Worm (Caenorhabditis elegans): ENCODE data around the gene ZK1058.9.
A peak's percentile ranks its signal among the peaks of the same experiment; 100 is the strongest.

Gene ZK1058.9

DNA sequence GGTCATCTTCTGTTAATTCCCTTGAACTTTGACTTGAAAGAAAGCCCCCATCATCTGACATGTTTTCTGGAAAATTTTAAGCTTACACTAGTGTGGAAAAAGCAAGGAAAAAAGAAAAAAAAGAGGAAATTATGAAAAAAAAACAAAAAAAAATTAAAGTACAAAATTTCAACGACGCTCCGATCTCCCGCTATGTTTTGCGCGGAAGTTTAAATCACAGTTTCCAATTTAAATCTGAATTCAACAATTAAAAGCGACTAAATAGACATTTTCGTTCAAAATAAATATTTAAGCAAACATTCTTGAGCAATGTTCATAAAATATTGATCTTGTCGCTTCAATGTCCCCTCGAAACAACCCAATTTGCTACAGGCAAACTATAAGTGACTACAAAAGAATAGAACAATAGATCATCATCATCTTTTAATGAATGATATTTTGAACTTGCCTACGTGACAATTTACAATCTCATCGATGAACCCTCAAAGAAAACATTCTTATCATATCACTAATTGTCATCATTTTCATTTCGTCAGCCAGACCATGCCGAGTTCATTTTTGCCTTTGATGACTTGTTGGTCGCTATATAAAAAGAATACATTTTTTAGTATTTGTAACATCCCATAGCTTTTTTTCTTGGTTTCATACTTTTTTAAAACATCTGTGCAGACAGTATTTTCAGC is 4.2 kb downstream of the ZK1058.9 start, which contains the start of the genes metl-6 and nit-1:
TSS of gene metl-6 (minus strand) at position 66 of the 683 bp plus-strand sequence.
TSS of gene nit-1 (plus strand) at position 562 of the 683 bp plus-strand sequence.
- no peak for TF ChIP-seq Y53G8AR.9 (GFP tag; conservative IDR thresholded peaks at IDR 0.05)
- TF ChIP-seq nfya-1 (tag; optimal IDR thresholded peaks at IDR 0.05; ENCODE audit: borderline replicate concordance, insufficient read depth), result no peak
- no peak for TF ChIP-seq egl-18 (GFP tag; IDR thresholded peaks at IDR 0.05)
- no peak for TF ChIP-seq ztf-26 (tag; optimal IDR thresholded peaks at IDR 0.05)
- no peak for TF ChIP-seq ets-4 (GFP tag; optimal IDR thresholded peaks at IDR 0.05)
- no peak for TF ChIP-seq madf-10 (tag; optimal IDR thresholded peaks at IDR 0.05)
- no peak for TF ChIP-seq F57C9.4 (tag; optimal IDR thresholded peaks at IDR 0.05)
- no peak for TF ChIP-seq rcor-1 (GFP tag; IDR thresholded peaks at IDR 0.05)
- peak; percentile 48; the same call in 1 of the 2 replicates for TF ChIP-seq attf-3 (GFP tag; conservative IDR thresholded peaks at IDR 0.05)
- TF ChIP-seq die-1 (tag; optimal IDR thresholded peaks at IDR 0.05), result no peak
- TF ChIP-seq nhr-27 (tag; optimal IDR thresholded peaks at IDR 0.05), result no peak
- no peak for TF ChIP-seq zim-3 (tag; optimal IDR thresholded peaks at IDR 0.05)
- no peak for TF ChIP-seq let-526 (GFP tag; IDR thresholded peaks at IDR 0.05)
- TF ChIP-seq rec-8 (tag; optimal IDR thresholded peaks at IDR 0.05), result no peak
- TF ChIP-seq ZK185.1 (tag; optimal IDR thresholded peaks at IDR 0.05; ENCODE audit: poor library complexity, severe bottlenecking), result no peak
- peak; percentile 10 for TF ChIP-seq lin-54 (GFP tag; optimal IDR thresholded peaks at IDR 0.05)
- no peak for TF ChIP-seq K11D2.4 (GFP tag; IDR thresholded peaks at IDR 0.05)
- peak in 1 of 3 experiments; percentile 10 for TF ChIP-seq lin-35 (GFP tag; optimal IDR thresholded peaks at IDR 0.05)
- no peak for TF ChIP-seq lin-40 (tag; optimal IDR thresholded peaks at IDR 0.05)

ce11 chrIII:3918569-3918968 is 7.4 kb downstream of the ZK1058.9 start, which contains the start of gene ZK1058.3:
ZK1058.3 (plus strand) TSS chrIII:3918869.
- TF ChIP-seq let-607 (tag; optimal IDR thresholded peaks at IDR 0.05) (no peak), B0019.2 (GFP tag; conservative IDR thresholded peaks at IDR 0.05) (0 out of 2 replicates have a peak, but pooled peaks have one; percentile 33), rcor-1 (GFP tag; IDR thresholded peaks at IDR 0.05) (0 out of 2 replicates have a peak, but pooled peaks have one; percentile 11), madf-6 (GFP tag; IDR thresholded peaks at IDR 0.05) (0 out of 2 replicates have a peak, but pooled peaks have one; percentile 42), hsf-1 (GFP tag; IDR thresholded peaks at IDR 0.05) (peak; percentile 55; the same call in 1 of the 2 replicates), B0336.3 (GFP tag; IDR thresholded peaks at IDR 0.05) (0 out of 2 replicates have a peak, but pooled peaks have one; percentile 20), nhr-27 (tag; optimal IDR thresholded peaks at IDR 0.05) (no peak), nhr-120 (GFP tag; IDR thresholded peaks at IDR 0.05) (no peak), tlf-1 (GFP tag; optimal IDR thresholded peaks at IDR 0.05) (peak; percentile 1), ZK185.1 (tag; optimal IDR thresholded peaks at IDR 0.05; ENCODE audit: poor library complexity, severe bottlenecking) (no peak)

ce11 chrIII:3916624-3917023 is 9.4 kb downstream of the ZK1058.9 start, which contains the start of gene ccdc-47:
ccdc-47 (plus strand) TSS chrIII:3916967.
- TF ChIP-seq lsl-1 (GFP tag; optimal IDR thresholded peaks at IDR 0.05), result peak; percentile 47
- peak; percentile 17 for TF ChIP-seq tbp1 (GFP tag; optimal IDR thresholded peaks at IDR 0.05)
- TF ChIP-seq ceh-27 (GFP tag; optimal IDR thresholded peaks at IDR 0.05), result peak; percentile 37
- no peak for TF ChIP-seq ceh-40 (GFP tag; IDR thresholded peaks at IDR 0.05)
- 0 out of 2 replicates have a peak, but pooled peaks have one; percentile 32 for TF ChIP-seq ceh-100 (GFP tag; IDR thresholded peaks at IDR 0.05)
- TF ChIP-seq attf-3 (GFP tag; conservative IDR thresholded peaks at IDR 0.05), result no peak
- no peak for TF ChIP-seq nhr-179 (tag; optimal IDR thresholded peaks at IDR 0.05)
- peak; percentile 30; the same call in 1 of the 2 replicates for TF ChIP-seq rcor-1 (GFP tag; IDR thresholded peaks at IDR 0.05)
- TF ChIP-seq ztf-18 (tag; optimal IDR thresholded peaks at IDR 0.05), result peak; percentile 2
- TF ChIP-seq snpc-1.1 (tag; optimal IDR thresholded peaks at IDR 0.05; ENCODE audit: insufficient read depth), result peak; percentile 58
- peak; percentile 60 for TF ChIP-seq snpc-3.4 (tag; optimal IDR thresholded peaks at IDR 0.05)
- peak; percentile 41; the same call in 1 of the 2 replicates for TF ChIP-seq hmg-1.2 (GFP tag; IDR thresholded peaks at IDR 0.05)
- TF ChIP-seq snpc-1.3 (tag; optimal IDR thresholded peaks at IDR 0.05; ENCODE audit: insufficient read depth), result peak; percentile 73
- TF ChIP-seq F23B12.7 (tag; optimal IDR thresholded peaks at IDR 0.05; ENCODE audit: insufficient read depth), result peak; percentile 41
- TF ChIP-seq lin-35 (GFP tag; optimal IDR thresholded peaks at IDR 0.05), result peak in 1 of 3 experiments; percentile 67
- TF ChIP-seq cebp-2 (GFP tag; IDR thresholded peaks at IDR 0.05), result no peak
- peak; percentile 37 for TF ChIP-seq dpl-1 (GFP tag; optimal IDR thresholded peaks at IDR 0.05)
- TF ChIP-seq F33H1.4 (GFP tag; IDR thresholded peaks at IDR 0.05), result peak; percentile 44
- peak; percentile 50 for TF ChIP-seq lin-54 (GFP tag; optimal IDR thresholded peaks at IDR 0.05)
- TF ChIP-seq madf-8 (GFP tag; conservative IDR thresholded peaks at IDR 0.05), result peak; percentile 48; the same call in 1 of the 2 replicates
